Worm (Caenorhabditis elegans): ENCODE results near the gene slc-25A18.1.

DNA sequence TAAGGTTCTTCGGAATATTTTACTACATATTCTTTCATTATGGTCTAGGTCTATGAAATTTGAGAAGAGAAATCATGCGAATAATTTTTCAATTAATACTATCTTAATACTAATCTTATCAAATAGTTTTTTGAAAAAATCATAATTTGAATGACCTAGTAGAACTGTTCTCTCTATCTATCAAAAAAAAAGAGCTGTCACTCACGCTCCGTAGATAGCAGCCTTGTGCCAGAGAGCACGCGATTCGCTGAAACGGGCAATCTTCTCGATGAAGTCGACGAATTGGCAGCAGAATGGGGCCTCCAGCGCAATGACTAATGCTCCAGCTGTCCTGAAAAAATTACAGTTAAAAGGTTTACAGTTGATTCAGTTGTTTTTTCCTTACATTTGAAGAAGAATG, 34.1 kb downstream of the slc-25A18.1 start:
- TF ChIP-seq nhr-28 (tag; optimal IDR thresholded peaks at IDR 0.05): no peak
- TF ChIP-seq nhr-71 (tag; optimal IDR thresholded peaks at IDR 0.05): no peak
- TF ChIP-seq lin-13 (GFP tag; optimal IDR thresholded peaks at IDR 0.05): no peak
- no peak for TF ChIP-seq lir-3 (tag; optimal IDR thresholded peaks at IDR 0.05; ENCODE audit: poor library complexity)
- TF ChIP-seq skn-1 (tag; optimal IDR thresholded peaks at IDR 0.05): no peak
- no peak for TF ChIP-seq lin-39 (tag; optimal IDR thresholded peaks at IDR 0.05)
- no peak for TF ChIP-seq unc-130 (tag; optimal IDR thresholded peaks at IDR 0.05)
- TF ChIP-seq nhr-84 (tag; optimal IDR thresholded peaks at IDR 0.05): no peak
- no peak for TF ChIP-seq zag-1 (tag; optimal IDR thresholded peaks at IDR 0.05)
